Worm (Caenorhabditis elegans): Measurements from ENCODE around the gene srb-16.
"Not testable (repeated sequence)": the region's sequence is repeated elsewhere in the genome, so short reads cannot be mapped to it uniquely, and the experiment has no call there.

Gene srb-16

ce11 chrII:5161102-5161501, 10.4 kb upstream of the srb-16 start, which contains the start of gene C27D6.11:
Gene C27D6.11, minus strand, starts transcription at chrII:5161202.
- TF ChIP-seq lin-14 (GFP tag; optimal IDR thresholded peaks at IDR 0.05) (no peak), ceh-90 (tag; optimal IDR thresholded peaks at IDR 0.05) (no peak), lin-35 (GFP tag; optimal IDR thresholded peaks at IDR 0.05) (no peak), rnt-1 (tag; optimal IDR thresholded peaks at IDR 0.05) (no peak), ets-5 (GFP tag; IDR thresholded peaks at IDR 0.05) (no peak), C04F5.9 (tag; optimal IDR thresholded peaks at IDR 0.05) (no peak), snpc-4 (tag; optimal IDR thresholded peaks at IDR 0.05) (no peak), nhr-19 (GFP tag; conservative IDR thresholded peaks at IDR 0.05) (no peak), nhr-237 (tag; optimal IDR thresholded peaks at IDR 0.05) (no peak), nhr-85 (tag) (no peak), zag-1 (tag; optimal IDR thresholded peaks at IDR 0.05) (no peak), aha-1 (tag; optimal IDR thresholded peaks at IDR 0.05) (no peak), blmp-1 (tag; optimal IDR thresholded peaks at IDR 0.05) (no peak), ceh-88 (GFP tag; IDR thresholded peaks at IDR 0.05) (no peak), nhr-84 (tag; optimal IDR thresholded peaks at IDR 0.05) (no peak), grh-1 (GFP tag; IDR thresholded peaks at IDR 0.05) (no peak), mdl-1 (tag; optimal IDR thresholded peaks at IDR 0.05) (no peak), nhr-77 (tag; optimal IDR thresholded peaks at IDR 0.05) (no peak)

ce11 chrII:5158774-5159173, 8.0 kb upstream of the srb-16 start, which contains the start of gene F58A6.9:
Gene F58A6.9, minus strand, starts transcription at chrII:5158874.
- not testable (repeated sequence) for TF ChIP-seq mef-2 (tag; optimal IDR thresholded peaks at IDR 0.05); pax-3 (tag; optimal IDR thresholded peaks at IDR 0.05); grh-1 (GFP tag; IDR thresholded peaks at IDR 0.05)

ce11 chrII:5157525-5157924, 6.8 kb upstream of the srb-16 start, which contains the start of gene srb-13:
Gene srb-13, minus strand, starts transcription at chrII:5157625.
- TF ChIP-seq elt-2 (tag; optimal IDR thresholded peaks at IDR 0.05): no peak
- TF ChIP-seq fos-1 (tag; optimal IDR thresholded peaks at IDR 0.05): no peak
- TF ChIP-seq tlp-1 (tag; optimal IDR thresholded peaks at IDR 0.05): no peak
- TF ChIP-seq ceh-88 (GFP tag; IDR thresholded peaks at IDR 0.05): no peak
- no peak for TF ChIP-seq rnt-1 (tag; optimal IDR thresholded peaks at IDR 0.05)
- TF ChIP-seq nhr-237 (tag; optimal IDR thresholded peaks at IDR 0.05): no peak
- no peak for TF ChIP-seq pag-3 (tag; optimal IDR thresholded peaks at IDR 0.05; ENCODE audit: borderline replicate concordance, insufficient read depth)
- no peak for TF ChIP-seq aly-2 (tag; optimal IDR thresholded peaks at IDR 0.05)
- TF ChIP-seq mep-1 (tag; optimal IDR thresholded peaks at IDR 0.05): no peak
- TF ChIP-seq lin-35 (GFP tag; optimal IDR thresholded peaks at IDR 0.05): no peak
- TF ChIP-seq mab-9 (GFP tag; IDR thresholded peaks at IDR 0.05): no peak
- no peak for TF ChIP-seq alr-1 (tag; optimal IDR thresholded peaks at IDR 0.05; ENCODE audit: borderline replicate concordance)
- no peak for TF ChIP-seq hpl-2 (GFP tag; optimal IDR thresholded peaks at IDR 0.05)
- TF ChIP-seq nhr-71 (tag; optimal IDR thresholded peaks at IDR 0.05): no peak
- TF ChIP-seq nhr-11 (tag; optimal IDR thresholded peaks at IDR 0.05): no peak
- TF ChIP-seq nhr-85 (tag): no peak
- no peak for TF ChIP-seq nhr-20 (tag; optimal IDR thresholded peaks at IDR 0.05)
- no peak for TF ChIP-seq lin-14 (GFP tag; optimal IDR thresholded peaks at IDR 0.05)
- TF ChIP-seq fkh-8 (tag; optimal IDR thresholded peaks at IDR 0.05): no peak
- TF ChIP-seq ceh-82 (tag; optimal IDR thresholded peaks at IDR 0.05): no peak

ce11 chrII:5156983-5157382, 6.3 kb upstream of the srb-16 start, which contains the start of gene msp-45:
Gene msp-45, minus strand, starts transcription at chrII:5157083.
- TF ChIP-seq nhr-85 (tag) (no peak), zag-1 (tag; optimal IDR thresholded peaks at IDR 0.05) (no peak), rnt-1 (tag; optimal IDR thresholded peaks at IDR 0.05) (no peak), sox-4 (tag; optimal IDR thresholded peaks at IDR 0.05) (no peak), ama-1 (optimal IDR thresholded peaks at IDR 0.05) (no peak), unc-62 (GFP tag; optimal IDR thresholded peaks at IDR 0.05) (no peak), mef-2 (tag; optimal IDR thresholded peaks at IDR 0.05) (no peak), efl-3 (GFP tag; optimal IDR thresholded peaks at IDR 0.05) (no peak), elt-2 (tag; optimal IDR thresholded peaks at IDR 0.05) (no peak), tbx-2 (tag; optimal IDR thresholded peaks at IDR 0.05) (no peak), efl-1 (optimal IDR thresholded peaks at IDR 0.05) (no peak), efl-1 (GFP tag; optimal IDR thresholded peaks at IDR 0.05 in 1 of 2) (no peak), mdl-1 (tag; optimal IDR thresholded peaks at IDR 0.05) (no peak), aha-1 (tag; optimal IDR thresholded peaks at IDR 0.05) (no peak)

Measured in whole organism, L1 larva.